Fruit fly (Drosophila melanogaster): ENCODE results near the gene CG9016.

dm6 chr2L:5967702-5968616 is 44.5 kb upstream of the CG9016 start, which contains the start of the genes CG13992 and Ucp4C:
- TF ChIP-seq CG16779 (tag; optimal IDR thresholded peaks at IDR 0.05) (no peak), Blimp-1 (GFP tag; optimal IDR thresholded peaks at IDR 0.05) (no peak), svp (GFP tag) (no peak), pdm3 (GFP tag; optimal IDR thresholded peaks at IDR 0.05) (no peak), CG6163 (GFP tag; IDR thresholded peaks at IDR 0.05) (no peak), CG8119 (GFP tag; IDR thresholded peaks at IDR 0.05) (no peak), Hr39 (GFP tag; optimal IDR thresholded peaks at IDR 0.05) (no peak)
